Fruit fly (Drosophila melanogaster) whole organism, embryonic: ENCODE measurements around the gene Srrm234.
A peak's percentile ranks its signal among the peaks of the same experiment; 100 is the strongest.

Experiments
- Atf-2 ChIP-seq: fragments of 200-800 bp; sonication (Bioruptor generic); optimal IDR thresholded peaks from 2 replicates; lab custom pipeline; 2016; ENCODE audit warnings: missing biosample characterization, missing genetic modification characterization
- Bgb ChIP-seq: fragments of 200-800 bp; sonication (Bioruptor generic); IDR thresholded peaks from 2 replicates; pipeline ENCODE4 v1.3.6; 2022; ENCODE audit warnings: missing biosample characterization, missing genetic modification characterization; ENCODE audit not compliant: partially characterized antibody
- CG10267 ChIP-seq: fragments of 200-800 bp; sonication (Bioruptor generic); optimal IDR thresholded peaks from 2 replicates; lab custom pipeline; 2018; ENCODE audit warnings: missing biosample characterization, mild to moderate bottlenecking, missing genetic modification characterization, moderate library complexity
- CG1233 ChIP-seq: fragments of 200-800 bp; sonication (Bioruptor generic); optimal IDR thresholded peaks from 4 replicates; lab custom pipeline; 2018; ENCODE audit warnings: missing biosample characterization, mild to moderate bottlenecking, missing genetic modification characterization
- CG14014 ChIP-seq: fragments of 200-800 bp; sonication (Bioruptor generic); IDR thresholded peaks from 2 replicates; pipeline ENCODE4 v1.3.6; 2022; ENCODE audit warnings: missing biosample characterization, missing genetic modification characterization
- CG15011 ChIP-seq: fragments of 200-800 bp; sonication (Bioruptor generic); optimal IDR thresholded peaks from 3 replicates; lab custom pipeline; 2018; ENCODE audit warnings: missing biosample characterization, mild to moderate bottlenecking, missing genetic modification characterization
- CG1529 ChIP-seq: fragments of 200-800 bp; sonication (Bioruptor generic); optimal IDR thresholded peaks from 3 replicates; lab custom pipeline; 2018; ENCODE audit warnings: missing biosample characterization, missing genetic modification characterization
- CG1603 ChIP-seq: fragments of 200-800 bp; sonication (Bioruptor generic); optimal IDR thresholded peaks from 2 replicates; lab custom pipeline; 2019; ENCODE audit warnings: missing biosample characterization, mild to moderate bottlenecking, missing genetic modification characterization, moderate library complexity
- CG17612 ChIP-seq: fragments of 200-800 bp; sonication (Bioruptor generic); IDR thresholded peaks from 2 replicates; pipeline ENCODE4 v1.3.6; 2022; ENCODE audit warnings: missing biosample characterization, missing genetic modification characterization
- CG18764 ChIP-seq: fragments of 200-800 bp; sonication (Bioruptor generic); optimal IDR thresholded peaks from 3 replicates; lab custom pipeline; 2016; ENCODE audit warnings: missing biosample characterization, missing genetic modification characterization
- CG2120 ChIP-seq: fragments of 200-800 bp; sonication (Bioruptor generic); optimal IDR thresholded peaks from 3 replicates; lab custom pipeline; 2016; ENCODE audit warnings: missing biosample characterization, missing genetic modification characterization
- CG2678 ChIP-seq: fragments of 200-800 bp; sonication (Bioruptor generic); optimal IDR thresholded peaks from 3 replicates; lab custom pipeline; 2019; ENCODE audit warnings: missing biosample characterization, mild to moderate bottlenecking, missing genetic modification characterization, moderate library complexity
- CG2875 ChIP-seq: fragments of 200-800 bp; sonication (Bioruptor generic); optimal IDR thresholded peaks from 2 replicates; lab custom pipeline; 2017; ENCODE audit warnings: missing biosample characterization, mild to moderate bottlenecking, missing genetic modification characterization, missing genetic modification reagents
- CG32532 ChIP-seq: fragments of 200-800 bp; sonication (Bioruptor generic); IDR thresholded peaks from 2 replicates; pipeline ENCODE4 v1.3.6; 2022; ENCODE audit warnings: missing biosample characterization, missing genetic modification characterization
- CG4820 ChIP-seq: fragments of 200-800 bp; sonication (Bioruptor generic); optimal IDR thresholded peaks from 3 replicates; lab custom pipeline; 2016; ENCODE audit warnings: missing biosample characterization, missing genetic modification characterization
- CG6813 ChIP-seq: fragments of 200-800 bp; sonication (Bioruptor generic); optimal IDR thresholded peaks from 2 replicates; lab custom pipeline; 2017; ENCODE audit warnings: missing biosample characterization, missing genetic modification characterization, mild to moderate bottlenecking, moderate library complexity, missing genetic modification reagents
- CG9609 ChIP-seq: fragments of 200-800 bp; sonication (Bioruptor generic); optimal IDR thresholded peaks from 3 replicates; lab custom pipeline; 2016; ENCODE audit warnings: missing biosample characterization, missing genetic modification characterization
- Dip3 ChIP-seq: fragments of 200-800 bp; sonication (Bioruptor generic); optimal IDR thresholded peaks from 3 replicates; lab custom pipeline; 2016; ENCODE audit warnings: missing biosample characterization, missing genetic modification characterization
- Doc3 ChIP-seq: fragments of 200-800 bp; sonication (Bioruptor generic); IDR thresholded peaks from 3 replicates; pipeline ENCODE4 v1.3.6; 2022; ENCODE audit warnings: missing biosample characterization, missing genetic modification characterization; ENCODE audit not compliant: partially characterized antibody
- Ets97D ChIP-seq: fragments of 200-800 bp; sonication (Bioruptor generic); optimal IDR thresholded peaks from 3 replicates; lab custom pipeline; 2016; ENCODE audit warnings: missing biosample characterization, missing genetic modification characterization
- Fer2 ChIP-seq: fragments of 200-800 bp; sonication (Bioruptor generic); optimal IDR thresholded peaks from 2 replicates; lab custom pipeline; 2018; ENCODE audit warnings: missing biosample characterization, mild to moderate bottlenecking, missing genetic modification characterization, moderate library complexity
- Gsc ChIP-seq: fragments of 200-800 bp; sonication (Bioruptor generic); IDR thresholded peaks from 2 replicates; pipeline ENCODE4 v1.3.6; 2022; ENCODE audit warnings: missing biosample characterization, missing genetic modification characterization
- Gug ChIP-seq: fragments of 200-800 bp; sonication (Bioruptor generic); IDR thresholded peaks from 4 replicates; pipeline ENCODE4 v1.3.6; 2022; ENCODE audit warnings: missing biosample characterization, missing genetic modification characterization
- HmgD ChIP-seq: fragments of 200-800 bp; sonication (Bioruptor generic); optimal IDR thresholded peaks from 3 replicates; lab custom pipeline; 2016; ENCODE audit warnings: missing biosample characterization, missing genetic modification characterization
- Ravus ChIP-seq: fragments of 200-800 bp; sonication (Bioruptor generic); IDR thresholded peaks from 2 replicates; pipeline ENCODE4 v1.3.6; 2022; ENCODE audit warnings: missing biosample characterization, missing genetic modification characterization
- Rx ChIP-seq: fragments of 200-800 bp; sonication (Bioruptor generic); IDR thresholded peaks from 2 replicates; pipeline ENCODE4 v1.3.6; 2022; ENCODE audit warnings: missing biosample characterization, missing genetic modification characterization
- Sox100B ChIP-seq: fragments of 200-800 bp; sonication (Bioruptor generic); optimal IDR thresholded peaks from 3 replicates; lab custom pipeline; 2018; ENCODE audit warnings: missing biosample characterization, mild to moderate bottlenecking, missing genetic modification characterization
- Sox102F ChIP-seq: fragments of 200-800 bp; sonication (Bioruptor generic); optimal IDR thresholded peaks from 2 replicates; lab custom pipeline; 2018; ENCODE audit warnings: missing biosample characterization, mild to moderate bottlenecking, missing genetic modification characterization, moderate library complexity
- Stat92E ChIP-seq, 3 experiments: fragments of >200 bp in 2 of 3; fragments of 200-800 bp in 1 of 3; sonication (Bioruptor generic) in 1 of 3; optimal IDR thresholded peaks; 2 replicates each; lab custom pipeline; 2017 to 2019; ENCODE audit warnings: missing biosample characterization in 3 of 3, missing genetic modification characterization in 3 of 3, mild to moderate bottlenecking in 1 of 3, moderate library complexity in 1 of 3
- Vsx1 ChIP-seq: fragments of 200-800 bp; sonication (Bioruptor generic); optimal IDR thresholded peaks from 2 replicates; lab custom pipeline; 2017; ENCODE audit warnings: missing biosample characterization, mild to moderate bottlenecking, missing genetic modification characterization, missing genetic modification reagents
- ab ChIP-seq: fragments of 200-800 bp; sonication (Bioruptor generic); optimal IDR thresholded peaks from 2 replicates; lab custom pipeline; 2016; ENCODE audit warnings: missing biosample characterization, missing genetic modification characterization
- aop ChIP-seq: fragments of 200-800 bp; sonication (Bioruptor generic); IDR thresholded peaks from 2 replicates; pipeline ENCODE4 v1.3.6; 2022; ENCODE audit warnings: missing biosample characterization, missing genetic modification characterization
- ato ChIP-seq: fragments of 200-800 bp; sonication (Bioruptor generic); IDR thresholded peaks from 2 replicates; pipeline ENCODE4 v1.3.6; 2022; ENCODE audit warnings: missing biosample characterization, missing genetic modification characterization; ENCODE audit not compliant: partially characterized antibody
- cg ChIP-seq: fragments of 200-800 bp; sonication (Bioruptor generic); optimal IDR thresholded peaks from 3 replicates; lab custom pipeline; 2019; ENCODE audit warnings: missing biosample characterization, mild to moderate bottlenecking, missing genetic modification characterization, moderate library complexity
- ci ChIP-seq: fragments of 200-800 bp; sonication (Bioruptor generic); IDR thresholded peaks from 3 replicates; pipeline ENCODE4 v1.3.6; 2022; ENCODE audit warnings: missing biosample characterization, missing genetic modification characterization
- disco-r ChIP-seq: fragments of 200-800 bp; sonication (Bioruptor generic); optimal IDR thresholded peaks from 2 replicates; lab custom pipeline; 2016; ENCODE audit warnings: missing biosample characterization, missing genetic modification characterization
- gce ChIP-seq: fragments of 200-800 bp; sonication (Bioruptor generic); IDR thresholded peaks from 3 replicates; pipeline ENCODE4 v1.3.6; 2022; ENCODE audit warnings: missing biosample characterization, missing genetic modification characterization
- gcm ChIP-seq: fragments of 200-800 bp; sonication (Bioruptor generic); optimal IDR thresholded peaks from 2 replicates; lab custom pipeline; 2019; ENCODE audit warnings: missing biosample characterization, mild to moderate bottlenecking, missing genetic modification characterization, moderate library complexity
- hbn ChIP-seq: fragments of 200-800 bp; sonication (Bioruptor generic); IDR thresholded peaks from 2 replicates; pipeline ENCODE4 v1.3.6; 2022; ENCODE audit warnings: missing biosample characterization, missing genetic modification characterization; ENCODE audit not compliant: partially characterized antibody
- hkb ChIP-seq, 2 experiments: fragments of 200-800 bp in 1 of 2; fragments of >200 bp in 1 of 2; sonication (Bioruptor generic) in 1 of 2; IDR thresholded peaks in 1 of 2; optimal IDR thresholded peaks in 1 of 2; 2 replicates each; pipeline versions ENCODE4 v1.3.6 to Lab custom; 2017 to 2022; ENCODE audit warnings: missing biosample characterization in 1 of 2, missing genetic modification characterization in 1 of 2
- hth ChIP-seq: fragments of >200 bp; optimal IDR thresholded peaks from 2 replicates; lab custom pipeline; 2017; ENCODE audit warnings: inconsistent platforms
- jing ChIP-seq: fragments of 200-800 bp; sonication (Bioruptor generic); optimal IDR thresholded peaks from 2 replicates; lab custom pipeline; 2018; ENCODE audit warnings: missing biosample characterization, mild to moderate bottlenecking, missing genetic modification characterization
- lbe ChIP-seq: fragments of 200-800 bp; sonication (Bioruptor generic); optimal IDR thresholded peaks from 2 replicates; lab custom pipeline; 2016; ENCODE audit warnings: missing biosample characterization, mild to moderate bottlenecking, missing genetic modification characterization
- pho ChIP-seq: fragments of 200-800 bp; sonication (Bioruptor generic); optimal IDR thresholded peaks from 2 replicates; lab custom pipeline; 2016; ENCODE audit warnings: missing biosample characterization, missing genetic modification characterization
- pita ChIP-seq: fragments of 200-800 bp; sonication (Bioruptor generic); optimal IDR thresholded peaks from 2 replicates; lab custom pipeline; 2017; ENCODE audit warnings: missing biosample characterization, mild to moderate bottlenecking, missing genetic modification characterization
- pzg ChIP-seq: fragments of 200-800 bp; sonication (Bioruptor generic); optimal IDR thresholded peaks from 3 replicates; lab custom pipeline; 2018; ENCODE audit warnings: missing biosample characterization, mild to moderate bottlenecking, missing genetic modification characterization, moderate library complexity
- salm ChIP-seq: fragments of 200-800 bp; sonication (Bioruptor generic); optimal IDR thresholded peaks from 2 replicates; lab custom pipeline; 2018; ENCODE audit warnings: missing biosample characterization, mild to moderate bottlenecking, missing genetic modification characterization
- tap ChIP-seq: fragments of 200-800 bp; optimal IDR thresholded peaks from 3 replicates; lab custom pipeline; 2019; ENCODE audit warnings: missing biosample characterization, mild to moderate bottlenecking, missing genetic modification characterization, moderate library complexity
- z ChIP-seq: fragments of 200-800 bp; sonication (Bioruptor generic); IDR thresholded peaks from 3 replicates; pipeline ENCODE4 v1.3.6; 2022; ENCODE audit warnings: missing biosample characterization, missing genetic modification characterization
- zf30C ChIP-seq: fragments of 200-800 bp; sonication (Bioruptor generic); optimal IDR thresholded peaks from 3 replicates; lab custom pipeline; 2018; ENCODE audit warnings: missing biosample characterization, mild to moderate bottlenecking, missing genetic modification characterization

Gene Srrm234

DNA sequence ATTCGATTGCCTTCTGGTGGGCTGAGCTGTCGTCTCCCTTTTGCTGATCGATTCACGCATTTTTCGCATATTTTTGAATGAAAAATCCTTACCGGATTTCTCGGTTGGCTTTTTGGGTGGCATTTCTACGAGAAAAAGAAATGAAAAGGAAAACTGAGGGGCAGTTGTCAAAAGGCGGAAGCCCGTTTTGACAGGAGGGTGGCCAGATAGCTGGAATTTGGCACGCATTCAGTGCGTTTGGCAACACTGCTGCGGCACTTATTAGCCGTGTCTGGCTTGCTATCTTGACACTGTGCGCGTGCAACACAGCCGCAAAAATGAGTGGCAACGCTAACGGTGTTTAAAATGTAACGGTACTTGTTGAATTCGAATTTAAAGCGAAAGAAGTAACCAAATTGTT is 3.6 kb upstream of the Srrm234 start, which contains the start of gene RpL23A (continued):
- peak; percentile 90 for TF ChIP-seq CG4820 (GFP tag; lab: Kevin White, UChicago)
- TF ChIP-seq Stat92E (GFP tag; optimal IDR thresholded peaks at IDR 0.05; lab: Kevin White, UChicago) = peak in 1 of 3 experiments; percentile 91
- no peak for TF ChIP-seq Sox100B
- no peak for TF ChIP-seq Doc3 (GFP tag; lab: Robert Waterston, UW)
- peak; percentile 100 for TF ChIP-seq pzg
- no peak for TF ChIP-seq hth (lab: Kevin White, UChicago)
- TF ChIP-seq cg (GFP tag; lab: Kevin White, UChicago) = no peak
- no peak for TF ChIP-seq pita (GFP tag; lab: Kevin White, UChicago)
- TF ChIP-seq CG2120 (GFP tag; lab: Kevin White, UChicago) = peak; percentile 91
- peak; percentile 94 for TF ChIP-seq Rx (GFP tag; lab: Robert Waterston, UW)
- TF ChIP-seq CG10267 (tag; lab: Kevin White, UChicago) = peak; percentile 100
- TF ChIP-seq tap (tag; lab: Kevin White, UChicago) = peak; percentile 75
- peak; percentile 76; the same call in 1 of the 2 replicates for TF ChIP-seq CG17612 (GFP tag; lab: Robert Waterston, UW)
- TF ChIP-seq aop (GFP tag; lab: Robert Waterston, UW) = peak; percentile 54; the same call in 1 of the 2 replicates
- peak; percentile 81 for TF ChIP-seq ab (GFP tag; lab: Kevin White, UChicago)
- TF ChIP-seq CG18764 (GFP tag; lab: Kevin White, UChicago) = peak; percentile 93
- peak; percentile 39; the same call in 1 of the 3 replicates for TF ChIP-seq z
- peak; percentile 98 for TF ChIP-seq Vsx1 (GFP tag; lab: Kevin White, UChicago)
- TF ChIP-seq pho (GFP tag; lab: Kevin White, UChicago) = peak; percentile 97
- TF ChIP-seq ci (GFP tag; lab: Robert Waterston, UW) = peak; percentile 99
- peak; percentile 95 for TF ChIP-seq CG1233 (GFP tag; lab: Kevin White, UChicago)
- no peak for TF ChIP-seq Sox102F (GFP tag; lab: Kevin White, UChicago)
- no peak for TF ChIP-seq hbn (GFP tag; lab: Robert Waterston, UW)
- peak; percentile 85 for TF ChIP-seq CG2678 (tag; lab: Kevin White, UChicago)
- TF ChIP-seq CG15011 (GFP tag; lab: Kevin White, UChicago) = peak; percentile 92
- TF ChIP-seq Gug (GFP tag; lab: Robert Waterston, UW) = peak; percentile 89
- peak; percentile 95 for TF ChIP-seq disco-r (GFP tag; lab: Kevin White, UChicago)
- TF ChIP-seq CG1529 = peak; percentile 80
- peak; percentile 94 for TF ChIP-seq Dip3
- TF ChIP-seq gcm (GFP tag; lab: Kevin White, UChicago) = peak; percentile 79
- peak; percentile 96 for TF ChIP-seq CG6813 (GFP tag; lab: Kevin White, UChicago)
- peak; percentile 89 for TF ChIP-seq jing
- peak; percentile 62 for TF ChIP-seq Ravus (GFP tag; lab: Robert Waterston, UW)
- peak; percentile 94 for TF ChIP-seq CG14014 (GFP tag; lab: Robert Waterston, UW)
- peak; percentile 99 for TF ChIP-seq HmgD (GFP tag; lab: Kevin White, UChicago)
- peak; percentile 93 for TF ChIP-seq Atf-2 (GFP tag; lab: Kevin White, UChicago)
- TF ChIP-seq zf30C (GFP tag; lab: Kevin White, UChicago) = peak; percentile 59
- TF ChIP-seq CG9609 = peak; percentile 98
- TF ChIP-seq salm (tag; lab: Kevin White, UChicago) = peak; percentile 86
- TF ChIP-seq Ets97D (GFP tag; lab: Kevin White, UChicago) = peak; percentile 100
- peak; percentile 88 for TF ChIP-seq gce
- TF ChIP-seq ato (GFP tag; lab: Robert Waterston, UW) = peak; percentile 67
- TF ChIP-seq Bgb (GFP tag; lab: Robert Waterston, UW) = peak; percentile 81
- TF ChIP-seq hkb (optimal IDR thresholded peaks at IDR 0.05; lab: Kevin White, UChicago) = peak; percentile 94
- TF ChIP-seq hkb (GFP tag; IDR thresholded peaks at IDR 0.05; lab: Robert Waterston, UW) = peak; percentile 91
- TF ChIP-seq lbe (GFP tag; lab: Kevin White, UChicago) = peak; percentile 77
- peak; percentile 92 for TF ChIP-seq Fer2 (tag; lab: Kevin White, UChicago)
- TF ChIP-seq CG1603 (tag; lab: Kevin White, UChicago) = peak; percentile 100
- TF ChIP-seq CG2875 = peak; percentile 91
- TF ChIP-seq Gsc (GFP tag; lab: Robert Waterston, UW) = peak; percentile 70
- TF ChIP-seq CG32532 (GFP tag; lab: Robert Waterston, UW) = peak; percentile 97
